Fruit fly (Drosophila melanogaster): Measurements from ENCODE around the gene Nmnat.

Gene Nmnat

dm6 chr3R:24917814-24918636 lies 27.0 kb upstream of the Nmnat start, which contains the start of the genes PIG-S, sud1 and CG11168 (continued):
- TF ChIP-seq Doc3 (GFP tag; IDR thresholded peaks at IDR 0.05; ENCODE audit: partially characterized antibody) (peak; percentile 96), gcm2 (GFP tag; optimal IDR thresholded peaks at IDR 0.05) (no peak), CG17186 (GFP tag; optimal IDR thresholded peaks at IDR 0.05) (no peak), CG17612 (GFP tag; IDR thresholded peaks at IDR 0.05) (no peak), onecut (GFP tag; IDR thresholded peaks at IDR 0.05) (no peak), fd96Cb (tag; optimal IDR thresholded peaks at IDR 0.05) (peak; percentile 63), ash1 (GFP tag; optimal IDR thresholded peaks at IDR 0.05) (no peak), CG10209 (GFP tag; optimal IDR thresholded peaks at IDR 0.05) (no peak), ato (GFP tag; IDR thresholded peaks at IDR 0.05; ENCODE audit: partially characterized antibody) (0 out of 2 replicates have a peak, but pooled peaks have one; percentile 29), Bteb2 (GFP tag; optimal IDR thresholded peaks at IDR 0.05) (no peak), CG9727 (GFP tag; optimal IDR thresholded peaks at IDR 0.05) (peak; percentile 68), sqz (GFP tag; optimal IDR thresholded peaks at IDR 0.05) (peak; percentile 79), CG11695 (GFP tag; IDR thresholded peaks at IDR 0.05) (no peak), CG9817 (tag; optimal IDR thresholded peaks at IDR 0.05) (peak; percentile 77), gem (tag; optimal IDR thresholded peaks at IDR 0.05) (peak; percentile 82), gro (GFP tag; optimal IDR thresholded peaks at IDR 0.05) (no peak), slp2 (GFP tag; optimal IDR thresholded peaks at IDR 0.05) (no peak), CG3065 (GFP tag; optimal IDR thresholded peaks at IDR 0.05) (no peak), CG8478 (optimal IDR thresholded peaks at IDR 0.05) (no peak), Asciz (GFP tag; optimal IDR thresholded peaks at IDR 0.05) (no peak), CG16779 (GFP tag; IDR thresholded peaks at IDR 0.05) (no peak), Aef1 (GFP tag; IDR thresholded peaks at IDR 0.05) (peak; percentile 68), bowl (GFP tag; IDR thresholded peaks at IDR 0.05) (no peak), wdn (GFP tag; IDR thresholded peaks at IDR 0.05) (0 out of 2 replicates have a peak, but pooled peaks have one; percentile 10), Hr51 (GFP tag; optimal IDR thresholded peaks at IDR 0.05) (peak in 1 of 2 experiments; percentile 46), CG10654 (GFP tag; optimal IDR thresholded peaks at IDR 0.05) (peak; percentile 49), CG11085 (GFP tag; IDR thresholded peaks at IDR 0.05) (no peak), CTCF (GFP tag; optimal IDR thresholded peaks at IDR 0.05) (no peak), stwl (tag; optimal IDR thresholded peaks at IDR 0.05) (peak; percentile 13), D19B (GFP tag; optimal IDR thresholded peaks at IDR 0.05) (no peak), Oaz (GFP tag; IDR thresholded peaks at IDR 0.05) (peak; percentile 17; the same call in 1 of the 2 replicates), CG9437 (GFP tag; optimal IDR thresholded peaks at IDR 0.05) (peak; percentile 46), croc (GFP tag; conservative IDR thresholded peaks at IDR 0.05) (peak; percentile 53; the same call in 2 of the 3 replicates), sr (GFP tag; IDR thresholded peaks at IDR 0.05) (no peak), salm (tag; optimal IDR thresholded peaks at IDR 0.05) (peak; percentile 17), Xrp1 (GFP tag; IDR thresholded peaks at IDR 0.05) (peak; percentile 68), Rfx (GFP tag; IDR thresholded peaks at IDR 0.05) (peak; percentile 79), NC2β (GFP tag; optimal IDR thresholded peaks at IDR 0.05) (no peak), bbx (GFP tag; IDR thresholded peaks at IDR 0.05; ENCODE audit: partially characterized antibody) (peak; percentile 68), CG7839 (tag; optimal IDR thresholded peaks at IDR 0.05) (no peak), CG1024 (GFP tag; IDR thresholded peaks at IDR 0.05) (no peak), CG4282 (GFP tag; optimal IDR thresholded peaks at IDR 0.05) (no peak), Blimp-1 (GFP tag; optimal IDR thresholded peaks at IDR 0.05) (no peak), ara (GFP tag; IDR thresholded peaks at IDR 0.05) (peak; percentile 8; the same call in 1 of the 2 replicates), CG2199 (GFP tag; IDR thresholded peaks at IDR 0.05) (no peak), corto (GFP tag; optimal IDR thresholded peaks at IDR 0.05) (no peak), CG34422 (GFP tag; IDR thresholded peaks at IDR 0.05) (peak; percentile 75; the same call in 2 of the 3 replicates), CG3407 (GFP tag; optimal IDR thresholded peaks at IDR 0.05) (no peak), kah (GFP tag; optimal IDR thresholded peaks at IDR 0.05) (peak; percentile 12), CG2116 (GFP tag; optimal IDR thresholded peaks at IDR 0.05) (peak; percentile 61)
